Fruit fly (Drosophila melanogaster) whole organism, embryonic: Measurements from ENCODE around the gene CG2964.

Experiments used
- Awh ChIP-seq: fragments of 200-800 bp; sonication (Bioruptor generic); IDR thresholded peaks from 2 replicates; pipeline ENCODE4, ENCODE4 v1.3.6; 2022; ENCODE audit warnings: missing biosample characterization, missing genetic modification characterization
- C15 ChIP-seq: fragments of 200-800 bp; sonication (Bioruptor generic); IDR thresholded peaks from 3 replicates; pipeline ENCODE4 v1.3.6; 2022; ENCODE audit warnings: missing biosample characterization, missing genetic modification characterization
- CG10543 ChIP-seq: fragments of 200-800 bp; sonication (Bioruptor generic); optimal IDR thresholded peaks from 3 replicates; lab custom pipeline; 2017; ENCODE audit warnings: missing biosample characterization, mild to moderate bottlenecking, missing genetic modification characterization, moderate library complexity
- CG11398 ChIP-seq: fragments of 200-800 bp; sonication (Bioruptor generic); optimal IDR thresholded peaks from 2 replicates; lab custom pipeline; 2016; ENCODE audit warnings: missing biosample characterization, missing genetic modification characterization
- CG11696 ChIP-seq: fragments of 200-800 bp; sonication (Bioruptor generic); IDR thresholded peaks from 2 replicates; pipeline ENCODE4 v1.3.6; 2022; ENCODE audit warnings: missing biosample characterization, missing genetic modification characterization
- CG12744 ChIP-seq: fragments of 200-800 bp; sonication (Bioruptor generic); optimal IDR thresholded peaks from 2 replicates; lab custom pipeline; 2016; ENCODE audit warnings: missing biosample characterization, missing genetic modification characterization
- CG13123 ChIP-seq: fragments of 200-800 bp; sonication (Bioruptor generic); optimal IDR thresholded peaks from 2 replicates; lab custom pipeline; 2016; ENCODE audit warnings: missing biosample characterization, missing genetic modification characterization
- CG14710 ChIP-seq: fragments of 200-800 bp; sonication (Bioruptor generic); optimal IDR thresholded peaks from 3 replicates; lab custom pipeline; 2019; ENCODE audit warnings: missing biosample characterization, mild to moderate bottlenecking, missing genetic modification characterization, moderate library complexity
- CG15269 ChIP-seq: fragments of 200-800 bp; sonication (Bioruptor generic); optimal IDR thresholded peaks from 2 replicates; lab custom pipeline; 2018; ENCODE audit warnings: missing biosample characterization, mild to moderate bottlenecking, missing genetic modification characterization, moderate library complexity
- CG1529 ChIP-seq: fragments of 200-800 bp; sonication (Bioruptor generic); optimal IDR thresholded peaks from 3 replicates; lab custom pipeline; 2018; ENCODE audit warnings: missing biosample characterization, missing genetic modification characterization
- CG16813 ChIP-seq: fragments of 200-800 bp; sonication (Bioruptor generic); IDR thresholded peaks from 3 replicates; pipeline ENCODE4 v1.3.6; 2022; ENCODE audit warnings: missing biosample characterization, missing genetic modification characterization; ENCODE audit not compliant: partially characterized antibody
- CG18262 ChIP-seq: fragments of 200-800 bp; optimal IDR thresholded peaks from 3 replicates; lab custom pipeline; 2019; ENCODE audit warnings: missing biosample characterization, mild to moderate bottlenecking, missing genetic modification characterization, moderate library complexity
- CG2129 ChIP-seq: fragments of 200-800 bp; sonication (Bioruptor generic); IDR thresholded peaks from 2 replicates; pipeline ENCODE4 v1.3.6; 2022; ENCODE audit warnings: missing biosample characterization, missing genetic modification characterization; ENCODE audit not compliant: partially characterized antibody
- CG2875 ChIP-seq: fragments of 200-800 bp; sonication (Bioruptor generic); optimal IDR thresholded peaks from 2 replicates; lab custom pipeline; 2017; ENCODE audit warnings: missing biosample characterization, mild to moderate bottlenecking, missing genetic modification characterization, missing genetic modification reagents
- CG3407 ChIP-seq: fragments of 200-800 bp; sonication (Bioruptor generic); optimal IDR thresholded peaks from 2 replicates; lab custom pipeline; 2018; ENCODE audit warnings: missing biosample characterization, mild to moderate bottlenecking, missing genetic modification characterization
- CG4404 ChIP-seq: fragments of 200-800 bp; sonication (Bioruptor generic); IDR thresholded peaks from 2 replicates; pipeline ENCODE4 v1.3.6; 2022; ENCODE audit warnings: missing biosample characterization, missing genetic modification characterization
- CG7372 ChIP-seq: fragments of 200-800 bp; sonication (Bioruptor generic); IDR thresholded peaks from 2 replicates; pipeline ENCODE4 v1.3.6; 2022; ENCODE audit warnings: missing biosample characterization, missing genetic modification characterization
- CG7556 ChIP-seq: fragments of 200-800 bp; sonication (Bioruptor generic); optimal IDR thresholded peaks from 2 replicates; lab custom pipeline; 2017; ENCODE audit warnings: missing biosample characterization, mild to moderate bottlenecking, missing genetic modification characterization
- CG7745 ChIP-seq: fragments of 200-800 bp; sonication (Bioruptor generic); optimal IDR thresholded peaks from 2 replicates; lab custom pipeline; 2018; ENCODE audit warnings: missing biosample characterization, mild to moderate bottlenecking, missing genetic modification characterization, moderate library complexity
- CG8359 ChIP-seq: fragments of 200-800 bp; sonication (Bioruptor generic); optimal IDR thresholded peaks from 2 replicates; lab custom pipeline; 2017; ENCODE audit warnings: missing biosample characterization, mild to moderate bottlenecking, missing genetic modification characterization, borderline replicate concordance
- CG8765 ChIP-seq: fragments of 200-800 bp; sonication (Bioruptor generic); IDR thresholded peaks from 2 replicates; pipeline ENCODE4 v1.3.6; 2022; ENCODE audit warnings: missing biosample characterization, missing genetic modification characterization
- Dek ChIP-seq: fragments of 200-800 bp; sonication (Bioruptor generic); optimal IDR thresholded peaks from 3 replicates; lab custom pipeline; 2019; ENCODE audit warnings: missing biosample characterization, mild to moderate bottlenecking, missing genetic modification characterization, moderate library complexity
- E2f2 ChIP-seq: fragments of 200-800 bp; sonication (Bioruptor generic); IDR thresholded peaks from 2 replicates; pipeline ENCODE4 v1.3.6; 2022; ENCODE audit warnings: missing biosample characterization, missing genetic modification characterization
- Fer3 ChIP-seq: fragments of 200-800 bp; sonication (Bioruptor generic); optimal IDR thresholded peaks from 2 replicates; lab custom pipeline; 2018; ENCODE audit warnings: missing biosample characterization, mild to moderate bottlenecking, missing genetic modification characterization, moderate library complexity
- Gug ChIP-seq: fragments of 200-800 bp; sonication (Bioruptor generic); IDR thresholded peaks from 4 replicates; pipeline ENCODE4 v1.3.6; 2022; ENCODE audit warnings: missing biosample characterization, missing genetic modification characterization
- Mad ChIP-seq: fragments of 200-800 bp; sonication (Bioruptor generic); optimal IDR thresholded peaks from 2 replicates; lab custom pipeline; 2016; ENCODE audit warnings: missing biosample characterization, missing genetic modification characterization
- Nf-YA ChIP-seq: fragments of 200-800 bp; sonication (Bioruptor generic); IDR thresholded peaks from 2 replicates; pipeline ENCODE4 v1.3.6; 2022; ENCODE audit warnings: missing biosample characterization, missing genetic modification characterization
- PHDP ChIP-seq: fragments of 200-800 bp; sonication (Bioruptor generic); optimal IDR thresholded peaks from 3 replicates; lab custom pipeline; 2018; ENCODE audit warnings: missing biosample characterization, mild to moderate bottlenecking, missing genetic modification characterization, moderate library complexity
- Pdp1 ChIP-seq, 2 experiments: fragments of 200-800 bp; sonication (Bioruptor generic); optimal IDR thresholded peaks; 3 replicates each; lab custom pipeline; 2016; ENCODE audit warnings: missing biosample characterization in 2 of 2, missing genetic modification characterization in 2 of 2, mild to moderate bottlenecking in 1 of 2, moderate library complexity in 1 of 2
- Six4 ChIP-seq: fragments of 200-800 bp; sonication (Bioruptor generic); optimal IDR thresholded peaks from 2 replicates; lab custom pipeline; 2016; ENCODE audit warnings: missing biosample characterization, missing genetic modification characterization
- Sox102F ChIP-seq: fragments of 200-800 bp; sonication (Bioruptor generic); optimal IDR thresholded peaks from 2 replicates; lab custom pipeline; 2018; ENCODE audit warnings: missing biosample characterization, mild to moderate bottlenecking, missing genetic modification characterization, moderate library complexity
- Xrp1 ChIP-seq: fragments of 200-800 bp; sonication (Bioruptor generic); IDR thresholded peaks from 2 replicates; pipeline ENCODE4 v1.3.6; 2022; ENCODE audit warnings: missing biosample characterization, missing genetic modification characterization
- YL-1 ChIP-seq: fragments of 200-800 bp; sonication (Bioruptor generic); optimal IDR thresholded peaks from 3 replicates; lab custom pipeline; 2017; ENCODE audit warnings: missing biosample characterization, mild to moderate bottlenecking, missing genetic modification characterization
- abd-A ChIP-seq: fragments of 200-800 bp; sonication (Bioruptor generic); optimal IDR thresholded peaks from 3 replicates; lab custom pipeline; 2019; ENCODE audit warnings: missing biosample characterization, mild to moderate bottlenecking, missing genetic modification characterization, moderate library complexity
- ato ChIP-seq: fragments of 200-800 bp; sonication (Bioruptor generic); IDR thresholded peaks from 2 replicates; pipeline ENCODE4 v1.3.6; 2022; ENCODE audit warnings: missing biosample characterization, missing genetic modification characterization; ENCODE audit not compliant: partially characterized antibody
- az2 ChIP-seq: fragments of 200-800 bp; sonication (Bioruptor generic); optimal IDR thresholded peaks from 3 replicates; lab custom pipeline; 2016; ENCODE audit warnings: missing biosample characterization, missing genetic modification characterization
- grau ChIP-seq: fragments of 200-800 bp; optimal IDR thresholded peaks from 3 replicates; lab custom pipeline; 2019; ENCODE audit warnings: missing biosample characterization, mild to moderate bottlenecking, missing genetic modification characterization, moderate library complexity
- insv ChIP-seq, 2 experiments: fragments of 200-800 bp; sonication (Bioruptor generic); optimal IDR thresholded peaks; 3 replicates each; lab custom pipeline; 2016 to 2018; ENCODE audit warnings: missing biosample characterization in 2 of 2, missing genetic modification characterization in 2 of 2
- kay ChIP-seq: fragments of 200-800 bp; sonication (Bioruptor generic); optimal IDR thresholded peaks from 2 replicates; lab custom pipeline; 2016; ENCODE audit warnings: missing biosample characterization, missing genetic modification characterization
- lbe ChIP-seq: fragments of 200-800 bp; sonication (Bioruptor generic); optimal IDR thresholded peaks from 2 replicates; lab custom pipeline; 2016; ENCODE audit warnings: missing biosample characterization, mild to moderate bottlenecking, missing genetic modification characterization
- phol ChIP-seq: fragments of 200-800 bp; sonication (Bioruptor generic); optimal IDR thresholded peaks from 3 replicates; lab custom pipeline; 2018; ENCODE audit warnings: missing biosample characterization, mild to moderate bottlenecking, missing genetic modification characterization, moderate library complexity
- psq ChIP-seq: fragments of 200-800 bp; sonication (Bioruptor generic); optimal IDR thresholded peaks from 2 replicates; lab custom pipeline; 2017; ENCODE audit warnings: missing biosample characterization, missing genetic modification characterization
- ranshi ChIP-seq: fragments of 200-800 bp; sonication (Bioruptor generic); IDR thresholded peaks from 2 replicates; pipeline ENCODE4 v1.3.6; 2022; ENCODE audit warnings: missing biosample characterization, missing genetic modification characterization
- sens ChIP-seq: fragments of 200-800 bp; sonication (Bioruptor generic); peaks from one replicate; lab custom pipeline; 2016; ENCODE audit warnings: missing biosample characterization, missing genetic modification characterization
- sens-2 ChIP-seq: fragments of 200-800 bp; sonication (Bioruptor generic); IDR thresholded peaks from 2 replicates; pipeline ENCODE4 v1.3.6; 2022; ENCODE audit warnings: missing biosample characterization, missing genetic modification characterization
- sima ChIP-seq: fragments of 200-800 bp; sonication (Bioruptor generic); optimal IDR thresholded peaks from 2 replicates; lab custom pipeline; 2016; ENCODE audit warnings: missing biosample characterization, missing genetic modification characterization
- tup ChIP-seq: fragments of 200-800 bp; sonication (Bioruptor generic); optimal IDR thresholded peaks from 2 replicates; lab custom pipeline; 2016; ENCODE audit warnings: missing biosample characterization, mild to moderate bottlenecking, missing genetic modification characterization, moderate library complexity
- vvl ChIP-seq: fragments of 200-800 bp; sonication (Bioruptor generic); IDR thresholded peaks from 2 replicates; pipeline ENCODE4 v1.3.6; 2022; ENCODE audit warnings: missing biosample characterization, missing genetic modification characterization

The CG2964 gene

DNA sequence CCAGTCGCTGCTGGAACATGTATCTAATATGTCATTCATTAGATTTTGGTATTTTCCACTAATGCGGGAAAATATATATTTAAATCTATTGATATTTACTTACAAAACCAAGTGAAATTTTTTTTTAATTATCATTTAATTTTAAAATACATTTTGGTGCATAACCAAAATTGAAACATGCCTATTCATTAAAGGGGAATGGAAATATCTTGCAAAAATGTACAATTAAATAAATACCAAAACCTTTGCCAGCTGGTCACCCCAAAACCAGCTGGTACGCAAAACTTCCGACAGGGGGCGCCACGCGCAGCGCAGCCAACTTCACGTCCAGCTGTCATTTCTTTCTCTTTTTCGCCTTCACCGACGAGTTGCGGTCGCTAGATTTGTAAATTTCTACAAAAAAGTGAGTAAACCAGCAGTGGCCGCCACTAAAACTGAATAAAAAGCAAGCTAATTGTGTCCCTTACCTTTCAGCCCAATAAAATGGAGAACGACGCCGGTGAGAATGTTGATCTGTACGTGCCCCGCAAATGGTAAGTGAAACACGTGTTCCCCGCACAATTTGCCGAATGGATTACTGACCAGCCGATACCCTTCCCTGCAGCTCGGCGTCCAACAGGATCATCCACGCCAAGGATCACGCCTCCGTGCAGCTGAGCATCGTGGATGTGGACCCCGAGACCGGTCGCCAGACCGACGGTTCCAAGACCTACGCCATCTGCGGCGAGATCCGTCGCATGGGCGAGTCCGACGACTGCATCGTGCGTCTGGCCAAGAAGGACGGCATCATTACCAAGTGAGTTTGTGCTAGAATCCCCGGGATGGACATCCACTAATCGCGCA lies 43.8 kb downstream of the CG2964 start, which contains the start of the genes CG3104 and RpS21 (continued):
- peak; percentile 63 for TF ChIP-seq tup (GFP tag; lab: Kevin White, UChicago)
- TF ChIP-seq CG7372 (GFP tag; lab: Robert Waterston, UW) = peak; percentile 88
- peak; percentile 52 for TF ChIP-seq abd-A (tag; lab: Kevin White, UChicago)
- TF ChIP-seq Dek (tag; lab: Kevin White, UChicago) = peak; percentile 71
- peak; percentile 77 for TF ChIP-seq CG2875 (GFP tag; lab: Kevin White, UChicago)
- TF ChIP-seq CG12744 (GFP tag; lab: Kevin White, UChicago) = peak; percentile 71
- peak; percentile 96 for TF ChIP-seq sens (GFP tag; lab: Kevin White, UChicago)
- peak; percentile 72 for TF ChIP-seq CG15269
- TF ChIP-seq CG8359 (GFP tag; lab: Kevin White, UChicago) = peak; percentile 43
- TF ChIP-seq Mad (GFP tag; lab: Kevin White, UChicago) = peak; percentile 87
- TF ChIP-seq CG13123 (GFP tag; lab: Kevin White, UChicago) = peak; percentile 100
- TF ChIP-seq Six4 (GFP tag; lab: Kevin White, UChicago) = peak; percentile 74
- peak; percentile 60 for TF ChIP-seq Xrp1 (GFP tag; lab: Robert Waterston, UW)
- TF ChIP-seq CG7745 (tag; lab: Kevin White, UChicago) = no peak
- TF ChIP-seq Gug (GFP tag; lab: Robert Waterston, UW) = peak; percentile 88
- TF ChIP-seq sima (GFP tag; lab: Kevin White, UChicago) = no peak
- TF ChIP-seq az2 (GFP tag; lab: Kevin White, UChicago) = peak; percentile 75
- peak; percentile 82; the same call in 2 of the 3 replicates for TF ChIP-seq C15 (GFP tag; lab: Robert Waterston, UW)
- TF ChIP-seq vvl (GFP tag; lab: Robert Waterston, UW) = peak; percentile 91
- TF ChIP-seq phol (tag; lab: Kevin White, UChicago) = peak; percentile 86
- TF ChIP-seq Awh = peak; percentile 82
- peak; percentile 67 for TF ChIP-seq CG7556 (GFP tag; lab: Kevin White, UChicago)
- peak; percentile 82 for TF ChIP-seq Fer3 (tag; lab: Kevin White, UChicago)
- peak; percentile 99 for TF ChIP-seq YL-1 (GFP tag; lab: Kevin White, UChicago)
- TF ChIP-seq CG18262 (tag; lab: Kevin White, UChicago) = peak; percentile 73
- TF ChIP-seq CG8765 (GFP tag; lab: Robert Waterston, UW) = peak; percentile 78
- TF ChIP-seq CG1529 (GFP tag; lab: Kevin White, UChicago) = peak; percentile 74
- TF ChIP-seq CG2129 (GFP tag; lab: Robert Waterston, UW) = no peak
- peak; percentile 64 for TF ChIP-seq psq (GFP tag; lab: Kevin White, UChicago)
- peak; percentile 70; the same call in 1 of the 2 replicates for TF ChIP-seq Nf-YA (GFP tag; lab: Robert Waterston, UW)
- peak; percentile 95 for TF ChIP-seq CG10543 (GFP tag; lab: Kevin White, UChicago)
- TF ChIP-seq Pdp1 (GFP tag; optimal IDR thresholded peaks at IDR 0.05; lab: Kevin White, UChicago) = peak; percentile 70 to 71
- TF ChIP-seq ato (GFP tag; lab: Robert Waterston, UW) = no peak
- TF ChIP-seq insv (GFP tag; optimal IDR thresholded peaks at IDR 0.05; lab: Kevin White, UChicago) = peak in 1 of 2 experiments; percentile 80
- TF ChIP-seq Sox102F (GFP tag; lab: Kevin White, UChicago) = peak; percentile 38
- TF ChIP-seq lbe (GFP tag; lab: Kevin White, UChicago) = peak; percentile 58
- peak; percentile 91 for TF ChIP-seq CG14710 (tag; lab: Kevin White, UChicago)
- peak; percentile 96 for TF ChIP-seq ranshi (GFP tag; lab: Robert Waterston, UW)
- peak; percentile 66 for TF ChIP-seq CG11696
- TF ChIP-seq CG16813 = no peak
- TF ChIP-seq grau (tag; lab: Kevin White, UChicago) = peak; percentile 78
- peak; percentile 81 for TF ChIP-seq CG3407 (GFP tag; lab: Kevin White, UChicago)
- peak; percentile 73 for TF ChIP-seq CG11398 (GFP tag; lab: Kevin White, UChicago)
- TF ChIP-seq kay (GFP tag; lab: Kevin White, UChicago) = no peak
- peak; percentile 89 for TF ChIP-seq sens-2 (GFP tag; lab: Robert Waterston, UW)
- peak; percentile 88 for TF ChIP-seq E2f2 (GFP tag; lab: Robert Waterston, UW)
- TF ChIP-seq PHDP (tag; lab: Kevin White, UChicago) = peak; percentile 57
- peak; percentile 59; the same call in 1 of the 2 replicates for TF ChIP-seq CG4404 (GFP tag; lab: Robert Waterston, UW)
